Worm (Caenorhabditis elegans): Measurements from ENCODE around the gene F13H8.12.

DNA sequence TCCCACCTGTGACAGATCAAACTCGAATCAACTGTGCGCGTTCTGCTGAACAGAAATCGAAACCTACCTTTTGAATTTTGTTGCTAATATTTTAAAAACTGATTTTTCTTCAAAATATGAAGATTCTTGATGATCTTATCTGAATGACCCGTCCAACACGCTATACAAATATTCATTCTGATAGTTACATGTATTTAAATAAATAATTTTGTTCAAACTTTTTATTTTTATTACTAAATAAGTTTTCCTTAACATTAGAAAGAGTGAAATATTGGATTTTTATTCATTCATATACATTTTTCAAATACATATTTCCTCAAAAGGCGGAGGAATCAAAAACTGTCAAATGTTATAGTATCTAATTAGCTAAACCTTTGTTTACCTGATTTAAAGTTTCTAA lies 5.7 kb downstream of the F13H8.12 start, which contains the start of gene F13H8.8:
- TF ChIP-seq nfya-1 (tag; optimal IDR thresholded peaks at IDR 0.05; ENCODE audit: borderline replicate concordance, insufficient read depth) (no peak), him-1 (tag; optimal IDR thresholded peaks at IDR 0.05) (no peak), unc-62 (GFP tag; optimal IDR thresholded peaks at IDR 0.05) (no peak), ceh-79 (tag; optimal IDR thresholded peaks at IDR 0.05) (no peak)
